Fruit fly (Drosophila melanogaster) whole organism, embryonic: ENCODE results near the gene kibra.

Experiments
- Atf6 ChIP-seq: fragments of 200-800 bp; sonication (Bioruptor generic); IDR thresholded peaks from 2 replicates; pipeline ENCODE4 v1.3.6; 2022; ENCODE audit warnings: missing biosample characterization, missing genetic modification characterization
- BEAF-32 ChIP-seq: fragments of 200-800 bp; sonication (Bioruptor generic); optimal IDR thresholded peaks from 3 replicates; lab custom pipeline; 2017; ENCODE audit warnings: missing biosample characterization, missing genetic modification characterization, mild to moderate bottlenecking, moderate library complexity, missing genetic modification reagents
- Bteb2 ChIP-seq: fragments of 200-800 bp; sonication (Bioruptor generic); optimal IDR thresholded peaks from 2 replicates; lab custom pipeline; 2016; ENCODE audit warnings: missing biosample characterization, missing genetic modification characterization
- CG10147 ChIP-seq: fragments of 200-800 bp; sonication (Bioruptor generic); optimal IDR thresholded peaks from 2 replicates; lab custom pipeline; 2019; ENCODE audit warnings: missing biosample characterization, mild to moderate bottlenecking, missing genetic modification characterization, moderate library complexity
- CG10274 ChIP-seq: fragments of 200-800 bp; sonication (Bioruptor generic); optimal IDR thresholded peaks from 3 replicates; lab custom pipeline; 2017; ENCODE audit warnings: missing biosample characterization, mild to moderate bottlenecking, missing genetic modification characterization
- CG10654 ChIP-seq: fragments of 200-800 bp; sonication (Bioruptor generic); optimal IDR thresholded peaks from 2 replicates; lab custom pipeline; 2016; ENCODE audit warnings: missing biosample characterization, missing genetic modification characterization
- CG10959 ChIP-seq: fragments of 200-800 bp; sonication (Bioruptor generic); IDR thresholded peaks from 2 replicates; pipeline ENCODE4 v1.3.6; 2022; ENCODE audit warnings: missing biosample characterization, missing genetic modification characterization
- CG12744 ChIP-seq: fragments of 200-800 bp; sonication (Bioruptor generic); optimal IDR thresholded peaks from 2 replicates; lab custom pipeline; 2016; ENCODE audit warnings: missing biosample characterization, missing genetic modification characterization
- CG13123 ChIP-seq: fragments of 200-800 bp; sonication (Bioruptor generic); optimal IDR thresholded peaks from 2 replicates; lab custom pipeline; 2016; ENCODE audit warnings: missing biosample characterization, missing genetic modification characterization
- CG13775 ChIP-seq: fragments of 200-800 bp; sonication (Bioruptor generic); optimal IDR thresholded peaks from 3 replicates; lab custom pipeline; 2017; ENCODE audit warnings: missing biosample characterization, mild to moderate bottlenecking, missing genetic modification characterization
- CG13894 ChIP-seq: fragments of 200-800 bp; sonication (Bioruptor generic); optimal IDR thresholded peaks from 3 replicates; lab custom pipeline; 2018; ENCODE audit warnings: missing biosample characterization, mild to moderate bottlenecking, missing genetic modification characterization, moderate library complexity
- CG14710 ChIP-seq: fragments of 200-800 bp; sonication (Bioruptor generic); optimal IDR thresholded peaks from 3 replicates; lab custom pipeline; 2019; ENCODE audit warnings: missing biosample characterization, mild to moderate bottlenecking, missing genetic modification characterization, moderate library complexity
- CG14965 ChIP-seq: fragments of 200-800 bp; sonication (Bioruptor generic); optimal IDR thresholded peaks from 2 replicates; lab custom pipeline; 2016; ENCODE audit warnings: missing biosample characterization, missing genetic modification characterization, borderline replicate concordance
- CG2199 ChIP-seq: fragments of 200-800 bp; sonication (Bioruptor generic); IDR thresholded peaks from 3 replicates; pipeline ENCODE4 v1.3.6; 2022; ENCODE audit warnings: missing biosample characterization, missing genetic modification characterization
- CG32532 ChIP-seq: fragments of 200-800 bp; sonication (Bioruptor generic); IDR thresholded peaks from 2 replicates; pipeline ENCODE4 v1.3.6; 2022; ENCODE audit warnings: missing biosample characterization, missing genetic modification characterization
- CG3847 ChIP-seq: fragments of 200-800 bp; sonication (Bioruptor generic); IDR thresholded peaks from 2 replicates; pipeline ENCODE4 v1.3.6; 2022; ENCODE audit warnings: missing biosample characterization, missing genetic modification characterization
- CG42726 ChIP-seq: fragments of 200-800 bp; sonication (Bioruptor generic); IDR thresholded peaks from 2 replicates; pipeline ENCODE4 v1.3.6; 2022; ENCODE audit warnings: missing biosample characterization, missing genetic modification characterization; ENCODE audit not compliant: partially characterized antibody
- CG7786 ChIP-seq: fragments of 200-800 bp; sonication (Bioruptor generic); optimal IDR thresholded peaks from 2 replicates; lab custom pipeline; 2016; ENCODE audit warnings: missing biosample characterization, missing genetic modification characterization
- CG8924 ChIP-seq: fragments of 200-800 bp; optimal IDR thresholded peaks from 3 replicates; lab custom pipeline; 2019; ENCODE audit warnings: missing biosample characterization, mild to moderate bottlenecking, missing genetic modification characterization, moderate library complexity
- D ChIP-seq, 2 experiments: fragments of 200-800 bp in 1 of 2; fragments of >200 bp in 1 of 2; sonication (Bioruptor generic) in 1 of 2; optimal IDR thresholded peaks; 2 replicates in 1 of 2; 3 replicates in 1 of 2; lab custom pipeline; 2017; ENCODE audit warnings: mild to moderate bottlenecking in 1 of 2, missing biosample characterization in 1 of 2, missing genetic modification characterization in 1 of 2, missing genetic modification reagents in 1 of 2
- E2f2 ChIP-seq: fragments of 200-800 bp; sonication (Bioruptor generic); IDR thresholded peaks from 2 replicates; pipeline ENCODE4 v1.3.6; 2022; ENCODE audit warnings: missing biosample characterization, missing genetic modification characterization
- MBD-R2 ChIP-seq: fragments of 200-800 bp; sonication (Bioruptor generic); IDR thresholded peaks from 2 replicates; pipeline ENCODE4 v1.3.6; 2022; ENCODE audit warnings: missing biosample characterization, missing genetic modification characterization
- Max ChIP-seq: fragments of 200-800 bp; sonication (Bioruptor generic); optimal IDR thresholded peaks from 2 replicates; lab custom pipeline; 2016; ENCODE audit warnings: missing biosample characterization, mild to moderate bottlenecking, missing genetic modification characterization
- Mes4 ChIP-seq: fragments of 200-800 bp; sonication (Bioruptor generic); optimal IDR thresholded peaks from 2 replicates; lab custom pipeline; 2016; ENCODE audit warnings: missing biosample characterization, missing genetic modification characterization
- Ssrp ChIP-seq: fragments of 200-800 bp; sonication (Bioruptor generic); optimal IDR thresholded peaks from 2 replicates; lab custom pipeline; 2018; ENCODE audit warnings: missing biosample characterization, mild to moderate bottlenecking, missing genetic modification characterization, moderate library complexity
- ash1 ChIP-seq: fragments of 200-800 bp; sonication (Bioruptor generic); optimal IDR thresholded peaks from 2 replicates; lab custom pipeline; 2018; ENCODE audit warnings: missing biosample characterization, mild to moderate bottlenecking, missing genetic modification characterization
- bigmax ChIP-seq: fragments of 200-800 bp; sonication (Bioruptor generic); optimal IDR thresholded peaks from 2 replicates; lab custom pipeline; 2018; ENCODE audit warnings: missing biosample characterization, mild to moderate bottlenecking, missing genetic modification characterization
- cad ChIP-seq: fragments of >200 bp; optimal IDR thresholded peaks from 2 replicates; lab custom pipeline; 2017; ENCODE audit warnings: missing biosample characterization, missing genetic modification characterization
- chinmo ChIP-seq: fragments of 200-800 bp; sonication (Bioruptor generic); IDR thresholded peaks from 4 replicates; pipeline ENCODE4 v1.3.6; 2022; ENCODE audit warnings: missing biosample characterization, missing genetic modification characterization; ENCODE audit not compliant: partially characterized antibody
- crp ChIP-seq, 2 experiments: fragments of 200-800 bp; sonication (Bioruptor generic); optimal IDR thresholded peaks; 2 replicates in 1 of 2; 3 replicates in 1 of 2; lab custom pipeline; 2017; ENCODE audit warnings: missing biosample characterization in 2 of 2, missing genetic modification characterization in 2 of 2, mild to moderate bottlenecking in 1 of 2, moderate library complexity in 1 of 2
- disco-r ChIP-seq: fragments of 200-800 bp; sonication (Bioruptor generic); optimal IDR thresholded peaks from 2 replicates; lab custom pipeline; 2016; ENCODE audit warnings: missing biosample characterization, missing genetic modification characterization
- dysf ChIP-seq: fragments of 200-800 bp; sonication (Bioruptor generic); IDR thresholded peaks from 3 replicates; pipeline ENCODE4 v1.3.6; 2022; ENCODE audit warnings: missing biosample characterization, missing genetic modification characterization
- fd102C ChIP-seq: fragments of 200-800 bp; sonication (Bioruptor generic); optimal IDR thresholded peaks from 2 replicates; lab custom pipeline; 2018; ENCODE audit warnings: missing biosample characterization, mild to moderate bottlenecking, missing genetic modification characterization, moderate library complexity
- gcm ChIP-seq: fragments of 200-800 bp; sonication (Bioruptor generic); optimal IDR thresholded peaks from 2 replicates; lab custom pipeline; 2019; ENCODE audit warnings: missing biosample characterization, mild to moderate bottlenecking, missing genetic modification characterization, moderate library complexity
- grau ChIP-seq: fragments of 200-800 bp; optimal IDR thresholded peaks from 3 replicates; lab custom pipeline; 2019; ENCODE audit warnings: missing biosample characterization, mild to moderate bottlenecking, missing genetic modification characterization, moderate library complexity
- kay ChIP-seq: fragments of 200-800 bp; sonication (Bioruptor generic); optimal IDR thresholded peaks from 2 replicates; lab custom pipeline; 2016; ENCODE audit warnings: missing biosample characterization, missing genetic modification characterization
- kni ChIP-seq: fragments of 200-800 bp; sonication (Bioruptor generic); optimal IDR thresholded peaks from 3 replicates; lab custom pipeline; 2017; ENCODE audit warnings: mild to moderate bottlenecking, missing biosample characterization, missing genetic modification reagents, missing genetic modification characterization
- knrl ChIP-seq: fragments of 200-800 bp; sonication (Bioruptor generic); IDR thresholded peaks from 3 replicates; pipeline ENCODE4 v1.3.6; 2022; ENCODE audit warnings: missing biosample characterization, missing genetic modification characterization; ENCODE audit not compliant: partially characterized antibody
- nerfin-2 ChIP-seq: fragments of 200-800 bp; sonication (Bioruptor generic); IDR thresholded peaks from 2 replicates; pipeline ENCODE4 v1.3.6; 2022; ENCODE audit warnings: missing biosample characterization, missing genetic modification characterization; ENCODE audit not compliant: partially characterized antibody
- rib ChIP-seq: fragments of 200-800 bp; sonication (Bioruptor generic); IDR thresholded peaks from 2 replicates; pipeline ENCODE4 v1.3.6; 2022; ENCODE audit warnings: missing biosample characterization, missing genetic modification characterization
- ro ChIP-seq: fragments of 200-800 bp; sonication (Bioruptor generic); IDR thresholded peaks from 2 replicates; pipeline ENCODE4 v1.3.6; 2022; ENCODE audit warnings: missing biosample characterization, missing genetic modification characterization
- sd ChIP-seq: fragments of 200-800 bp; sonication (Bioruptor generic); optimal IDR thresholded peaks from 3 replicates; lab custom pipeline; 2018; ENCODE audit warnings: missing biosample characterization, mild to moderate bottlenecking, missing genetic modification characterization, moderate library complexity
- stc ChIP-seq: fragments of 200-800 bp; sonication (Bioruptor generic); IDR thresholded peaks from 2 replicates; pipeline ENCODE4 v1.3.6; 2022; ENCODE audit warnings: missing biosample characterization, missing genetic modification characterization
- tin ChIP-seq: fragments of 200-800 bp; sonication (Bioruptor generic); optimal IDR thresholded peaks from 3 replicates; lab custom pipeline; 2016; ENCODE audit warnings: missing biosample characterization, missing genetic modification characterization
- tio ChIP-seq: fragments of 200-800 bp; sonication (Bioruptor generic); optimal IDR thresholded peaks from 2 replicates; lab custom pipeline; 2017; ENCODE audit warnings: missing biosample characterization, missing genetic modification characterization, inconsistent platforms
- tll ChIP-seq, 2 experiments: fragments of 200-800 bp in 1 of 2; fragments of >200 bp in 1 of 2; sonication (Bioruptor generic) in 1 of 2; optimal IDR thresholded peaks; 2 replicates each; lab custom pipeline; 2017 to 2019; ENCODE audit warnings: missing biosample characterization in 2 of 2, missing genetic modification characterization in 2 of 2, mild to moderate bottlenecking in 1 of 2, moderate library complexity in 1 of 2
- tna ChIP-seq: fragments of 200-800 bp; sonication (Bioruptor generic); IDR thresholded peaks from 2 replicates; pipeline ENCODE4 v1.3.6; 2022; ENCODE audit warnings: missing biosample characterization, missing genetic modification characterization; ENCODE audit not compliant: partially characterized antibody
- twi ChIP-seq: fragments of 200-800 bp; optimal IDR thresholded peaks from 2 replicates; lab custom pipeline; 2019; ENCODE audit warnings: missing biosample characterization, mild to moderate bottlenecking, missing genetic modification characterization, moderate library complexity
- zf30C ChIP-seq: fragments of 200-800 bp; sonication (Bioruptor generic); optimal IDR thresholded peaks from 3 replicates; lab custom pipeline; 2018; ENCODE audit warnings: missing biosample characterization, mild to moderate bottlenecking, missing genetic modification characterization

Gene kibra

dm6 chr3R:14652301-14652880 lies 71.7 kb downstream of the kibra start (continued):
- TF ChIP-seq disco-r (GFP tag; lab: Kevin White, UChicago) (no peak), Bteb2 (GFP tag; lab: Kevin White, UChicago) (no peak), CG32532 (GFP tag; lab: Robert Waterston, UW) (0 out of 2 replicates have a peak, but pooled peaks have one; percentile 14), Max (GFP tag; lab: Kevin White, UChicago) (no peak), CG2199 (peak; percentile 100), CG10654 (GFP tag; lab: Kevin White, UChicago) (no peak), kay (GFP tag; lab: Kevin White, UChicago) (no peak), CG12744 (GFP tag; lab: Kevin White, UChicago) (no peak), CG10274 (GFP tag; lab: Kevin White, UChicago) (no peak), rib (GFP tag; lab: Robert Waterston, UW) (no peak), CG14710 (tag; lab: Kevin White, UChicago) (no peak), chinmo (0 out of 4 replicates have a peak, but pooled peaks have one; percentile 15), tio (GFP tag; lab: Kevin White, UChicago) (no peak), CG10147 (GFP tag; lab: Kevin White, UChicago) (no peak), fd102C (GFP tag; lab: Kevin White, UChicago) (no peak), CG13775 (GFP tag; lab: Kevin White, UChicago) (no peak), cad (GFP tag; lab: Kevin White, UChicago) (peak; percentile 22), dysf (GFP tag; lab: Robert Waterston, UW) (no peak), crp (GFP tag; optimal IDR thresholded peaks at IDR 0.05; lab: Kevin White, UChicago) (no peak), Atf6 (peak; percentile 50; the same call in 1 of the 2 replicates), CG13123 (GFP tag; lab: Kevin White, UChicago) (no peak), tin (GFP tag; lab: Kevin White, UChicago) (no peak), ash1 (no peak), grau (tag; lab: Kevin White, UChicago) (no peak), CG10959 (GFP tag; lab: Robert Waterston, UW) (no peak), knrl (GFP tag; lab: Robert Waterston, UW) (no peak), tll (GFP tag; optimal IDR thresholded peaks at IDR 0.05; lab: Kevin White, UChicago) (peak in 1 of 2 experiments; percentile 73), CG8924 (no peak), CG3847 (no peak), CG14965 (GFP tag; lab: Kevin White, UChicago) (no peak), BEAF-32 (no peak), stc (GFP tag; lab: Robert Waterston, UW) (0 out of 2 replicates have a peak, but pooled peaks have one; percentile 9), Ssrp (tag; lab: Kevin White, UChicago) (no peak), tna (no peak), ro (GFP tag; lab: Robert Waterston, UW) (no peak), D (optimal IDR thresholded peaks at IDR 0.05; lab: Kevin White, UChicago) (peak; percentile 85), D (GFP tag; optimal IDR thresholded peaks at IDR 0.05; lab: Kevin White, UChicago) (no peak), kni (GFP tag; lab: Kevin White, UChicago) (peak; percentile 75), Mes4 (no peak), CG7786 (GFP tag; lab: Kevin White, UChicago) (no peak), bigmax (GFP tag; lab: Kevin White, UChicago) (peak; percentile 0), zf30C (GFP tag; lab: Kevin White, UChicago) (no peak), twi (peak; percentile 34), MBD-R2 (GFP tag; lab: Robert Waterston, UW) (no peak), CG13894 (tag; lab: Kevin White, UChicago) (peak; percentile 6), sd (tag; lab: Kevin White, UChicago) (no peak), E2f2 (GFP tag; lab: Robert Waterston, UW) (no peak), nerfin-2 (GFP tag; lab: Robert Waterston, UW) (no peak), CG42726 (GFP tag; lab: Robert Waterston, UW) (no peak), gcm (GFP tag; lab: Kevin White, UChicago) (peak; percentile 50)
